Fruit fly (Drosophila melanogaster): ENCODE measurements around the gene Spn77Ba.

DNA sequence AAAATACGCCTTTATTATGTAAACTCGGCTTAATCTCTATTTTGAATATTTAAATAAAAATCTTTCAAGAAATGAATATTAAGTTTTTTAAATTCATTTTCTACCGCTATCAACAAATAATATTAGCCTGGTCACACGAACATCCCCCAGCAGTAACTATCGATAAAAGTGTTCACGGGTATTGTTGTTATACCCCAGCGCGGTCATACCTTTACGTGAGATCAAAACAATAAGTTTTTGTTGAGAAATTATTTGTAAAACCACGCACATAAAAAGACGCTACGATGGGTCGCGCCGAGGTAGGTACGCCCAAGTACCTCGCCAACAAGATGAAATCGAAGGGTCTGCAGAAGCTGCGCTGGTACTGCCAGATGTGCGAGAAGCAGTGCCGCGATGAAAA lies 39.6 kb downstream of the Spn77Ba start, which contains the start of gene kin17:
- TF ChIP-seq CG9215 (GFP tag; IDR thresholded peaks at IDR 0.05) (no peak), Sry-δ (GFP tag; optimal IDR thresholded peaks at IDR 0.05) (peak; percentile 66), Lhr (GFP tag; optimal IDR thresholded peaks at IDR 0.05) (no peak), gcm (GFP tag; optimal IDR thresholded peaks at IDR 0.05) (no peak), vfl (GFP tag; optimal IDR thresholded peaks at IDR 0.05) (no peak), CTCF (GFP tag; optimal IDR thresholded peaks at IDR 0.05) (no peak), Dip2 (GFP tag; IDR thresholded peaks at IDR 0.05) (no peak), CrebB (tag; optimal IDR thresholded peaks at IDR 0.05) (no peak), ac (GFP tag; optimal IDR thresholded peaks at IDR 0.05) (no peak), Six4 (GFP tag; optimal IDR thresholded peaks at IDR 0.05) (no peak), Lpt (GFP tag; optimal IDR thresholded peaks at IDR 0.05) (no peak)
